Worm (Caenorhabditis elegans) whole organism, L3 larva: ENCODE results near the gene F18C5.9.

Experiments
- ZK546.5 ChIP-seq: sonication (generic microtip); optimal IDR thresholded peaks from 2 replicates; lab custom pipeline; 2017; ENCODE audit warnings: missing biosample characterization, missing genetic modification characterization
- ama-1 ChIP-seq: fragments of 150-350 bp; optimal IDR thresholded peaks from 2 replicates; lab custom pipeline; 2018
- ceh-16 ChIP-seq: sonication (generic microtip); optimal IDR thresholded peaks from 2 replicates; lab custom pipeline; 2017; ENCODE audit warnings: missing biosample characterization, missing genetic modification characterization
- ceh-28 ChIP-seq: fragments of 150-350 bp; optimal IDR thresholded peaks from 2 replicates; lab custom pipeline; 2014; ENCODE audit warnings: missing biosample characterization, missing genetic modification reagents, missing genetic modification characterization
- egl-27 ChIP-seq: sonication (generic microtip); optimal IDR thresholded peaks from 4 replicates; lab custom pipeline; 2017; ENCODE audit warnings: missing biosample characterization, missing genetic modification reagents, missing genetic modification characterization
- egl-5 ChIP-seq: fragments of 150-350 bp; optimal IDR thresholded peaks from 2 replicates; lab custom pipeline; 2017; ENCODE audit warnings: missing biosample characterization, missing genetic modification reagents, missing genetic modification characterization, inconsistent platforms
- elt-1 ChIP-seq: fragments of 150-350 bp; optimal IDR thresholded peaks from 2 replicates; lab custom pipeline; 2014; ENCODE audit warnings: missing biosample characterization, missing genetic modification characterization
- elt-2 ChIP-seq: sonication (generic microtip); optimal IDR thresholded peaks from 2 replicates; lab custom pipeline; 2016; ENCODE audit warnings: missing genetic modification reagents, mild to moderate bottlenecking, missing genetic modification characterization, missing compliant biosample characterization
- elt-3 ChIP-seq, 3 experiments: fragments of 150-350 bp in 1 of 3; sonication (generic microtip) in 2 of 3; optimal IDR thresholded peaks; 2 replicates in 2 of 3; 4 replicates in 1 of 3; lab custom pipeline; 2014 to 2017; ENCODE audit warnings: missing biosample characterization in 3 of 3, missing genetic modification characterization in 3 of 3
- eor-1 ChIP-seq, 2 experiments: fragments of 150-350 bp; optimal IDR thresholded peaks; 2 replicates each; lab custom pipeline; 2014 to 2018; ENCODE audit warnings: missing biosample characterization in 2 of 2, missing genetic modification characterization in 2 of 2
- fkh-2 ChIP-seq: fragments of 150-350 bp; optimal IDR thresholded peaks from 2 replicates; lab custom pipeline; 2014; ENCODE audit warnings: missing biosample characterization, missing genetic modification reagents, missing genetic modification characterization
- fos-1 ChIP-seq: fragments of 150-350 bp; optimal IDR thresholded peaks from 2 replicates; lab custom pipeline; 2014; ENCODE audit warnings: missing biosample characterization, missing genetic modification characterization
- hmg-11 ChIP-seq: sonication (generic microtip); optimal IDR thresholded peaks from 2 replicates; lab custom pipeline; 2016; ENCODE audit warnings: missing genetic modification characterization, missing compliant biosample characterization
- jun-1 ChIP-seq: fragments of 150-350 bp; optimal IDR thresholded peaks from 2 replicates; lab custom pipeline; 2014; ENCODE audit warnings: missing biosample characterization, missing genetic modification reagents, missing genetic modification characterization
- lin-15B ChIP-seq: fragments of 150-350 bp; optimal IDR thresholded peaks from 2 replicates; lab custom pipeline; 2014; ENCODE audit warnings: missing biosample characterization, missing genetic modification characterization
- lin-39 ChIP-seq: fragments of 150-350 bp; optimal IDR thresholded peaks from 2 replicates; lab custom pipeline; 2018; ENCODE audit warnings: missing biosample characterization, missing genetic modification reagents, missing genetic modification characterization
- mdl-1 ChIP-seq: fragments of 150-350 bp; optimal IDR thresholded peaks from 2 replicates; lab custom pipeline; 2014; ENCODE audit warnings: missing biosample characterization, missing genetic modification characterization
- mml-1 ChIP-seq: fragments of 150-350 bp; sonication (generic microtip); optimal IDR thresholded peaks from 3 replicates; lab custom pipeline; 2014; ENCODE audit warnings: missing biosample characterization, missing genetic modification characterization
- nfya-1 ChIP-seq: sonication (generic microtip); optimal IDR thresholded peaks from 2 replicates; lab custom pipeline; 2017; ENCODE audit warnings: missing genetic modification characterization, mild to moderate bottlenecking, missing compliant biosample characterization, antibody characterized with exemption, moderate library complexity; ENCODE audit not compliant: insufficient read depth
- nhr-12 ChIP-seq: fragments of 150-350 bp; optimal IDR thresholded peaks from 2 replicates; lab custom pipeline; 2014; ENCODE audit warnings: missing biosample characterization, missing genetic modification characterization
- nhr-23 ChIP-seq: fragments of 150-350 bp; optimal IDR thresholded peaks from 2 replicates; lab custom pipeline; 2014; ENCODE audit warnings: missing biosample characterization, missing genetic modification reagents, missing genetic modification characterization
- nhr-25 ChIP-seq: sonication (generic microtip); optimal IDR thresholded peaks from 2 replicates; lab custom pipeline; 2017; ENCODE audit warnings: missing biosample characterization, missing genetic modification characterization
- nhr-43 ChIP-seq: sonication (generic microtip); optimal IDR thresholded peaks from 2 replicates; lab custom pipeline; 2016; ENCODE audit warnings: mild to moderate bottlenecking, missing genetic modification characterization, missing compliant biosample characterization; ENCODE audit not compliant: poor library complexity, severe bottlenecking
- nhr-77 ChIP-seq: fragments of 150-350 bp; optimal IDR thresholded peaks from 2 replicates; lab custom pipeline; 2014; ENCODE audit warnings: missing biosample characterization, missing genetic modification characterization
- pha-4 ChIP-seq: fragments of 150-350 bp; optimal IDR thresholded peaks from 2 replicates; lab custom pipeline; 2014; ENCODE audit warnings: missing biosample characterization, missing genetic modification reagents, missing genetic modification characterization
- pqm-1 ChIP-seq: fragments of 150-350 bp; optimal IDR thresholded peaks from 2 replicates; lab custom pipeline; 2017; ENCODE audit warnings: missing biosample characterization, missing genetic modification characterization, inconsistent platforms
- snpc-4 ChIP-seq: fragments of 150-350 bp; optimal IDR thresholded peaks from 2 replicates; lab custom pipeline; 2014; ENCODE audit warnings: missing biosample characterization, missing genetic modification characterization
- tbx-2 ChIP-seq: sonication (generic microtip); optimal IDR thresholded peaks from 2 replicates; lab custom pipeline; 2016; ENCODE audit warnings: mild to moderate bottlenecking, missing genetic modification characterization, missing compliant biosample characterization
- zag-1 ChIP-seq: fragments of 150-350 bp; optimal IDR thresholded peaks from 2 replicates; lab custom pipeline; 2014; ENCODE audit warnings: missing biosample characterization, missing genetic modification characterization
- ztf-11 ChIP-seq: fragments of 150-350 bp; optimal IDR thresholded peaks from 2 replicates; lab custom pipeline; 2014; ENCODE audit warnings: missing biosample characterization, missing genetic modification characterization

Gene F18C5.9

DNA sequence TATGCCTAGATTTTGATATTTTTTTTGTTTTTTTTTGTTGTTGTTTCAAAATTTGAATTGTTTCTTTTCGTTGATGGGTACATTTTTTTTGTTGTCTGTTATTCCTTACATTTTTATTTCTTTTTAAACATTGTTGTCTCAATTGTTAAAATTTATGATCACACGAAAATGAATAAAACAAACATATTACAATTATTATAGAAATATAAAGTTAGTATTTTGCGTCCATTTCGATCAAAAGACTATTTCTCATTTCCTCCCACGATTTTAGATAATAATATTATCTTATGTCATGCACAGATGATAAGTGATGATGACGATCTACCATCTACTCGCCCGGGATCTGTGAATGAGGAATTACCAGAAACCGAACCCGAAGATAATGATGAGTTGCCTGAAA lies 12.3 kb upstream of the F18C5.9 start, which contains the start of gene wrn-1:
Gene wrn-1, plus strand, starts transcription at position 301 of the 400 bp plus-strand sequence.
- TF ChIP-seq eor-1 (tag; optimal IDR thresholded peaks at IDR 0.05; lab: Kevin White, UChicago) (no peak), nhr-25 (tag; lab: Kevin White, UChicago) (no peak)

DNA sequence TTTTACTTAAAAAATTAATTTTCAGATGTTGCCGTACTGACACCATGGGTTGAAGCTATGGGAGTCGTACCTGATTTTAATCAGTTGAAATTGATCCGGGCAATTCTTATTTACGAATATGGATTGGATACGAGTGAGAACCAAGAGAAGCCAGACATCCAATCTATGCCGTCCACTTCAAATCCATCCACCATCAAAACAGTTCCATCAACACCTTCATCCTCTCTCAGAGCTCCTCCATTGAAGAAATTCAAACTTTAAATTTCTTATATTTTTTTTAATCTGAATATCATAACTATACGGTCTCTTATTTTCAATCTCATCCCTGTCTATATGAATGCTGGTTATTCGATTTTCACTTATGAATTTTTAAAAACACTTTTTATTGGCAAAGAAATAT lies 8.0 kb upstream of the F18C5.9 start:
- TF ChIP-seq pha-4 (tag; lab: Kevin White, UChicago) (peak; percentile 43), ama-1 (lab: Kevin White, UChicago) (peak; percentile 43), nfya-1 (tag; lab: Kevin White, UChicago) (no peak), nhr-43 (tag; lab: Kevin White, UChicago) (no peak)

- TF ChIP-seq pha-4 (tag; lab: Kevin White, UChicago): no peak
- no peak for TF ChIP-seq egl-27
- no peak for TF ChIP-seq fos-1 (tag; lab: Kevin White, UChicago)
- no peak for TF ChIP-seq ceh-28 (tag; lab: Kevin White, UChicago)
Observed at ce11 chrII:6560291-6560690, 6.6 kb upstream of the F18C5.9 start.

ce11 chrII:6561300-6561699 lies 5.6 kb upstream of the F18C5.9 start, which contains the start of gene F18C5.10:
TSS of gene F18C5.10 (minus strand) at chrII:6561444.
- TF ChIP-seq egl-5 (tag; lab: Kevin White, UChicago) (peak; percentile 38), elt-3 (tag; optimal IDR thresholded peaks at IDR 0.05; lab: Kevin White, UChicago) (no peak), pqm-1 (tag; lab: Kevin White, UChicago) (no peak), hmg-11 (tag; lab: Kevin White, UChicago) (no peak), lin-39 (tag; lab: Kevin White, UChicago) (peak; percentile 6), ama-1 (lab: Kevin White, UChicago) (peak; percentile 12), egl-27 (no peak), nhr-12 (tag; lab: Kevin White, UChicago) (no peak), pha-4 (tag; lab: Kevin White, UChicago) (peak; percentile 28), ZK546.5 (tag; lab: Kevin White, UChicago) (no peak)

DNA sequence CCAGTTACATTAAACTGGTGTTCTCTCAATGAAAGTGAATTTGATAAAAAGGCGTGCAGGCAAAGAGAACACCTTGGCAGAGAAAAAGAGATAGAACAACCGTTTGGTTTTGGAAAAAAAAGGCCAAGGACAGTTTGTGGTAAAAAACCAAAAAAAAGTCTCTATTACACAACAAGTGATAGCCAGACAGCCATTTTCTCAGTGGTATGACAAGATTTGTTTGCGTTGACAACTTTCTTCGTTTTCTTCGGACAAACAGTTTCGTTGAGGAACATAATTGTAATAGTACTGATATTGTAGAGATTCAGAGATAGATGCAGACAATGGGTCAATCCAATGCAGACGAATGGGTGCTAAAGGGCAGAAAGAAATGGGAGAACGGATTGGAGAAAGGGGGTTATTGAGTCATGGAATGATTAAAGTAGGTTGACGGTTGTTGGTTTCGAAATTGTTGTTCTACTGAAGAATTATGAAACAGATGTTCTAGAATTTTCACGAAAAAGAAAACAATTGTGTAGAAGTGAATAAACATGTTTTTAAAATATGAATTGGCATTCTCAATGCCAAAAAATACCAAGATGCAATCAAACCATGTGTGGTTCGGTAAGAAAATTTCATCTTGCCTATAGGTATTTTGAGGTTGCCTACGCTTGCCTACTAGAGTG lies 4.6 kb upstream of the F18C5.9 start:
- TF ChIP-seq nhr-43 (tag; lab: Kevin White, UChicago) (peak; percentile 32), jun-1 (peak; percentile 5), mdl-1 (tag; lab: Kevin White, UChicago) (no peak), ama-1 (lab: Kevin White, UChicago) (peak; percentile 46), fkh-2 (tag; lab: Kevin White, UChicago) (no peak), nhr-25 (tag; lab: Kevin White, UChicago) (peak; percentile 85), elt-3 (tag; optimal IDR thresholded peaks at IDR 0.05; lab: Kevin White, UChicago) (peak in 1 of 3 experiments; percentile 45), egl-5 (tag; lab: Kevin White, UChicago) (peak; percentile 68), lin-39 (tag; lab: Kevin White, UChicago) (no peak), ceh-28 (tag; lab: Kevin White, UChicago) (no peak), nhr-12 (tag; lab: Kevin White, UChicago) (no peak), nhr-23 (peak; percentile 64), pha-4 (tag; lab: Kevin White, UChicago) (peak; percentile 63), elt-1 (tag; lab: Kevin White, UChicago) (no peak)

DNA sequence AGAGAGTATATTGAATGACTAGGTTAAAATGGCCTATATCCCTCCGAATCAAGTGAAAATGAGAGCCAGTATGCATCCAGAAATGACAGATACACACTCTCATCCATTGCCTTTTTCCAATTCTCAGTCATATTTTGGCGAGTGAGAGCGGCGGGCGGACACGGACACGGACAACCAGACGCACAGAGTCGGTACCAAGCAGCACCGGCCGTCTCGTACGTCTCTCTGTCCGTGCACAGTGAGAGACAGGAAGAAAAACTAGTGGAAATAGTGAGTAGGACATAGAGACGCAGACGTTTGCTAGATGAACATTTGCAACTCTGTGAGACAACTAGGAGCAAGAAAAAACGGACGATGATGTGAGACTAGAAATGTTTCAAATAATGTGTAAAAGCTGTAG lies 3.7 kb upstream of the F18C5.9 start:
- TF ChIP-seq elt-2 (peak; percentile 3), lin-39 (tag; lab: Kevin White, UChicago) (peak; percentile 70), tbx-2 (tag; lab: Kevin White, UChicago) (no peak), ztf-11 (tag; lab: Kevin White, UChicago) (no peak), elt-1 (tag; lab: Kevin White, UChicago) (no peak), snpc-4 (peak; percentile 67), mml-1 (tag; lab: Kevin White, UChicago) (no peak), nhr-77 (tag; lab: Kevin White, UChicago) (no peak), zag-1 (tag; lab: Kevin White, UChicago) (no peak), jun-1 (no peak), ceh-16 (tag; lab: Kevin White, UChicago) (no peak), lin-15B (tag; lab: Kevin White, UChicago) (peak; percentile 16), hmg-11 (tag; lab: Kevin White, UChicago) (peak; percentile 55), nfya-1 (tag; lab: Kevin White, UChicago) (peak; percentile 55), ceh-28 (tag; lab: Kevin White, UChicago) (peak; percentile 21)
